Fruit fly (Drosophila melanogaster) Kc167 (cell line): ENCODE data around the gene CG15628.

Experiments used
- Myc ChIP-seq: fragments of >200 bp; optimal IDR thresholded peaks from 2 replicates; lab custom pipeline; 2017; ENCODE audit warnings: missing external identifiers
- Sin3A ChIP-seq: fragments of >200 bp; optimal IDR thresholded peaks from 2 replicates; lab custom pipeline; 2018; ENCODE audit warnings: missing external identifiers
- h ChIP-seq: fragments of >200 bp; optimal IDR thresholded peaks from 3 replicates; lab custom pipeline; 2018; ENCODE audit warnings: missing external identifiers
- insv ChIP-seq: fragments of >200 bp; optimal IDR thresholded peaks from 3 replicates; lab custom pipeline; 2018; ENCODE audit warnings: missing external identifiers
- psq ChIP-seq: fragments of >200 bp; optimal IDR thresholded peaks from 2 replicates; lab custom pipeline; 2017; ENCODE audit warnings: missing external identifiers

DNA sequence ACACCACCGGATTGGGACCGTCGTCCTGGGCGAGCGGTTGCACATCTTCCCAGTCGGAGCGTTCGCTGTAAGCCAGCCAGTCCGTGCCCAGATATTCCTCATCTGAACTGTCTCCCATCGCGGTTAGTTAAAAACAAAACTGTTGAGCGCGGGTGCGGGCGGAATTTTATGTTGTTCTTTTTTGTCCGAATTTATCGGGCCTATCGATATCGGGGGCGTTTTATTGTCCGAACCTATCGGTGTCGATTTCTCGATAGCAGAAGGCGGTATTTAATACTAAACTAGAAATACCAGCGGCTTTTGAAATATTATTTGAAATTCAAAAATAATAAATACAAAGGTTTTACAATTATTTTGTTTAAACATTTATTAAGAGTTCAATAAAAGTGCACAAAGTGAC lies 8.9 kb downstream of the CG15628 start, which contains the start of gene Fnta:
- TF ChIP-seq Myc (lab: Kevin White, UChicago): no peak
- TF ChIP-seq h (lab: Kevin White, UChicago): no peak
- TF ChIP-seq psq (lab: Kevin White, UChicago): no peak
- TF ChIP-seq insv (lab: Kevin White, UChicago): no peak
- no peak for TF ChIP-seq Sin3A (lab: Kevin White, UChicago)
